Worm (Caenorhabditis elegans) whole organism, mixed stage, embryonic: ENCODE data around the gene K02D3.2.

ENCODE experiments used
- blmp-1 ChIP-seq: fragments of 150-350 bp; optimal IDR thresholded peaks from 2 replicates; lab custom pipeline; 2014; ENCODE audit warnings: missing biosample characterization, missing genetic modification characterization
- lsy-2 ChIP-seq: fragments of 150-350 bp; optimal IDR thresholded peaks from 2 replicates; lab custom pipeline; 2014; ENCODE audit warnings: missing biosample characterization, missing genetic modification characterization
- mab-5 ChIP-seq: fragments of 150-350 bp; optimal IDR thresholded peaks from 2 replicates; lab custom pipeline; 2014; ENCODE audit warnings: missing biosample characterization, missing genetic modification characterization
- nhr-12 ChIP-seq: fragments of 150-350 bp; optimal IDR thresholded peaks from 2 replicates; lab custom pipeline; 2014; ENCODE audit warnings: missing biosample characterization, missing genetic modification characterization
- nhr-2 ChIP-seq: fragments of 150-350 bp; optimal IDR thresholded peaks from 2 replicates; lab custom pipeline; 2014; ENCODE audit warnings: missing biosample characterization, missing genetic modification characterization
- nhr-237 ChIP-seq: fragments of 150-350 bp; optimal IDR thresholded peaks from 2 replicates; lab custom pipeline; 2014; ENCODE audit warnings: missing biosample characterization, missing genetic modification characterization
- nhr-76 ChIP-seq: sonication (generic microtip); optimal IDR thresholded peaks from 2 replicates; lab custom pipeline; 2017; ENCODE audit warnings: missing biosample characterization, missing genetic modification characterization
- sem-2 ChIP-seq: fragments of 200-800 bp; sonication (Bioruptor generic); optimal IDR thresholded peaks from 2 replicates; lab custom pipeline; 2018; ENCODE audit warnings: mild to moderate bottlenecking, missing genetic modification characterization, missing compliant biosample characterization
- snpc-4 ChIP-seq: fragments of 150-350 bp; optimal IDR thresholded peaks from 2 replicates; lab custom pipeline; 2014; ENCODE audit warnings: missing biosample characterization, missing genetic modification characterization
- sptf-1 ChIP-seq: sonication (generic microtip); optimal IDR thresholded peaks from 2 replicates; lab custom pipeline; 2017; ENCODE audit warnings: mild to moderate bottlenecking, missing genetic modification characterization, moderate library complexity, missing compliant biosample characterization
- unc-120 ChIP-seq: sonication (generic microtip); optimal IDR thresholded peaks from 2 replicates; lab custom pipeline; 2017; ENCODE audit warnings: missing genetic modification characterization, missing compliant biosample characterization; ENCODE audit not compliant: poor library complexity, severe bottlenecking
- unc-62 ChIP-seq: fragments of 150-350 bp; optimal IDR thresholded peaks from 2 replicates; lab custom pipeline; 2014; ENCODE audit warnings: missing biosample characterization, missing genetic modification reagents, missing genetic modification characterization

ce11 chrX:13746231-13746630 lies 34.4 kb upstream of the K02D3.2 start:
- TF ChIP-seq sem-2 (GFP tag; lab: Kevin White, UChicago) (no peak), unc-120 (no peak), nhr-237 (tag; lab: Kevin White, UChicago) (no peak), mab-5 (tag; lab: Kevin White, UChicago) (no peak), blmp-1 (tag; lab: Kevin White, UChicago) (no peak), nhr-76 (tag; lab: Kevin White, UChicago) (no peak), sptf-1 (tag; lab: Kevin White, UChicago) (no peak), unc-62 (GFP tag; lab: Kevin White, UChicago) (no peak), nhr-2 (no peak), snpc-4 (tag; lab: Kevin White, UChicago) (no peak), lsy-2 (no peak), nhr-12 (tag; lab: Kevin White, UChicago) (no peak)
